Fruit fly (Drosophila melanogaster): ENCODE results near the gene Cyp4d2.

- TF ChIP-seq usp (GFP tag; optimal IDR thresholded peaks at IDR 0.05) (no peak), CG8478 (optimal IDR thresholded peaks at IDR 0.05) (no peak)
Measured at dm6 chrX:2142935-2143312, 32.9 kb upstream of the Cyp4d2 start.

All from whole organism.